In genomic region chrII:15208874-15209273, ce11 we compare ENCODE assay signal across 2 worm cellular contexts.
TF ChIP-seq lines count a peak whose summit lies in the region.

No protein-coding gene starts in this region.

TF ChIP-seq in whole organism, early embryonic, 17 proteins besides CTCF, POLR2A, EP300 and RAD21:
- TF ChIP-seq ceh-36 (tag; optimal IDR thresholded peaks at IDR 0.05; lab: Kevin White, UChicago), result peak; percentile 73
- TF ChIP-seq tbx-37 (GFP tag; conservative IDR thresholded peaks at IDR 0.05; lab: Robert Waterston, UW), result no peak
TF ChIP-seq in whole organism, early embryonic: peak in this region for 1.

TF ChIP-seq in whole organism, midembryonic, 9 proteins besides CTCF, POLR2A, EP300 and RAD21:
- TF ChIP-seq cog-1 (tag; optimal IDR thresholded peaks at IDR 0.05; lab: Kevin White, UChicago) (no peak), ztf-29 (GFP tag; IDR thresholded peaks at IDR 0.05; lab: Robert Waterston, UW) (peak; percentile 66; the same call in 1 of the 2 replicates), T22C8.4 (GFP tag; IDR thresholded peaks at IDR 0.05; lab: Robert Waterston, UW) (no peak), ref-1 (GFP tag; conservative IDR thresholded peaks at IDR 0.05; lab: Robert Waterston, UW) (no peak)
